Worm (Caenorhabditis elegans) whole organism, early embryonic: Measurements from ENCODE around the gene F43C11.1.

Experiments used
- flt-1 ChIP-seq: fragments of 200-800 bp; sonication (Bioruptor generic); IDR thresholded peaks from 2 replicates; pipeline ENCODE4 v1.3.6; 2022; ENCODE audit warnings: missing genetic modification characterization, missing compliant biosample characterization
- scrt-1 ChIP-seq: fragments of 200-800 bp; sonication (Bioruptor generic); IDR thresholded peaks from 2 replicates; pipeline ENCODE4 v1.3.6; 2022; ENCODE audit warnings: missing genetic modification characterization, missing compliant biosample characterization

ce11 chrII:2353012-2353411 lies 3.9 kb upstream of the F43C11.1 start, which contains the start of gene F43C11.3:
- TF ChIP-seq scrt-1 (GFP tag; lab: Robert Waterston, UW): no peak
- TF ChIP-seq flt-1: no peak
